Worm (Caenorhabditis elegans) whole organism, L4/young adult: Measurements from ENCODE around the gene srt-19.
"Not testable (repeated sequence)": the region's sequence is repeated elsewhere in the genome, so short reads cannot be mapped to it uniquely, and the experiment has no call there.

Experiments used
- W03F9.2 ChIP-seq: fragments of 150-350 bp; optimal IDR thresholded peaks from 2 replicates; lab custom pipeline; 2014; ENCODE audit warnings: missing biosample characterization, missing genetic modification characterization
- dao-5 ChIP-seq: sonication (generic microtip); optimal IDR thresholded peaks from 2 replicates; lab custom pipeline; 2016; ENCODE audit warnings: missing genotype, missing genetic modification characterization, moderate library complexity, missing compliant biosample characterization
- him-1 ChIP-seq: sonication (generic microtip); optimal IDR thresholded peaks from 2 replicates; lab custom pipeline; 2016; ENCODE audit warnings: missing genotype, missing genetic modification reagents, missing genetic modification characterization, missing compliant biosample characterization

Gene srt-19

DNA sequence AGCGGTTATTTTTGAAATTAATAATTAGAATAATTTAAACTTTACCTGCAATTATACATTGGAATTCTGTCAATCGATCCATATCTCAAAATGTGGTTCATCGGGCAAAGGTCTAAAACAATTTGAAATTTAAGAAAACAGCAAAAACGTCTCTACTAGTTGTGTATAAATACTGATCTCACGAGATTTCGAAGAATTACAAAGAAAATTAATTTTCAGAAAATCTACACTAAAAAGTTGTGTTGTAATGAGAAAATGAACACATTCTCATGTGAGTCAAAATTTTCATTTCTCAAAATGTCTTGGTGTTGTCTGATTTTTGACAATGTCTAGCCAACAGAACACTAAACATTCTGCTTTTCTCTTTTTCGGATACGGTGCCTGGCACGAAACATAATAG, 3.1 kb upstream of the srt-19 start, which contains the start of gene srt-37:
srt-37 (minus strand) TSS at position 101 of the 400 bp plus-strand sequence.
- not testable (repeated sequence) for TF ChIP-seq dao-5; him-1 (tag; lab: Kevin White, UChicago); W03F9.2 (tag; lab: Kevin White, UChicago)

- not testable (repeated sequence) for TF ChIP-seq him-1 (tag; lab: Kevin White, UChicago); W03F9.2 (tag; lab: Kevin White, UChicago); dao-5
Observed at ce11 chrV:4290093-4290492, 5.3 kb downstream of the srt-19 start, which contains the start of gene srh-193. Gene srh-193 (minus strand): TSS chrV:4290193.

ce11 chrV:4293425-4293824, 8.6 kb downstream of the srt-19 start, which contains the start of gene srh-194:
Gene srh-194 (minus strand): TSS chrV:4293525.
- not testable (repeated sequence) for TF ChIP-seq him-1 (tag; lab: Kevin White, UChicago); dao-5; W03F9.2 (tag; lab: Kevin White, UChicago)

DNA sequence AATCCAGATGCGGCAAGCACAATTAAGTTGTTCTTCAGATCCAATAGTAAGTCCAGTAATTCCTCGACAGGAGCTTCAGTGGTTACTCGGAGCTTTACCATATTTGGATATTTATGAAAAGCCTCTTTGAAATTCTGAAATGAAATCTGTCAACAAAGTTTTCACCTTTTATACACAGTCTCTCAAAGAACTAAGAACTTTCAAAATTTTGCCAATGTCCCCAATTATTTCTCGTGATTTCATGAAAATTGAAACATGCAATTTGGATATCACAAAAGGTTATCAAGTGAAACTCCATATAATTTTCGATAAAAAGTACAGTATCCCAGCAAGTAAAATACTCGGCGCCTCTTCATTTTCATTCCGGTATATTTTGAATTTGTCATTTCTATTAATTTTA, 11.1 kb downstream of the srt-19 start, which contains the start of gene F47D2.11:
F47D2.11 (minus strand) TSS at position 101 of the 400 bp plus-strand sequence.
- TF ChIP-seq him-1 (tag; lab: Kevin White, UChicago) (no peak), dao-5 (no peak), W03F9.2 (tag; lab: Kevin White, UChicago) (no peak)

DNA sequence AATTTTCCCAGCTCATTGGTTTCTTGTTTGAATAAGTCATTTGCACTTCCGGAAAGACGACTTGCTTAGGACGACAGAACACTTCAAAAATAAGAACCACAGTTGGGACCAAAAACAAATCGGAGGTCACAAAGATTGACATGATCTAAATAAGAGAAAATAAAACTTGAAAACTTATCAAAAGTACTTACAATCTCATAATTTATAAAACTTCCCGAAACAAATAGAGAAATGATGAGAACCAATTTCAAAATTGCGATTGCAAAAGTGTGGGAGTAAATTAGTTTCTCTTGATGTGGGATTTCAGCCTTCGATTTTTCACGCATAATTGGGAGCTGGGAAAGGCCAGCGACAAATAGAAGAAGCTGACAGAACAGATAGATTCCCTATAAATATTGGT, 13.7 kb downstream of the srt-19 start, which contains the start of gene ZC132.11:
ZC132.11 (minus strand) TSS at position 101 of the 400 bp plus-strand sequence.
- TF ChIP-seq W03F9.2 (tag; lab: Kevin White, UChicago): no peak
- TF ChIP-seq him-1 (tag; lab: Kevin White, UChicago): no peak
- TF ChIP-seq dao-5: no peak

- TF ChIP-seq him-1 (tag; lab: Kevin White, UChicago) (no peak), W03F9.2 (tag; lab: Kevin White, UChicago) (no peak), dao-5 (no peak)
Observed at ce11 chrV:4299741-4300140, 14.9 kb downstream of the srt-19 start, which contains the start of gene ZC132.3. Gene ZC132.3 (minus strand): TSS chrV:4299841.

DNA sequence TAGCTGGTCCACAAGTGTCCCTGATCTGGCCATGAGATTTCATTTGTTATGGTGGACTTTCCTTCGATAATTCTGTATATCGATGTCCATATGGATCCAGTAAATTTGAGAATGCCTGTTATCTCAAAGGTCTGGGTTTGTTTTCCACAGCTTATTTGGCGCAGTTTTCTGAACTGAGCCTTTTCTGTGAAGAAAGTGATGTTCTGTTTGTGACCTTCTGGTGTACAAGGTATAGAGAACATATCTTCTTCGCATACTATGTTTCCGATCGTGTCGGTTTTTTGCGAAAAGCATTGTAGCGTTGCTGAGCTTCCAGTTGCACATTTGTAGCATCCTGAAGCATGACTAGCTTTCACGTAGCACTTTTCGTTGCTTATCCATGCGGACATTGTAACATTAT, 18.0 kb downstream of the srt-19 start:
- TF ChIP-seq W03F9.2 (tag; lab: Kevin White, UChicago): no peak
- TF ChIP-seq him-1 (tag; lab: Kevin White, UChicago): no peak
- TF ChIP-seq dao-5: no peak

DNA sequence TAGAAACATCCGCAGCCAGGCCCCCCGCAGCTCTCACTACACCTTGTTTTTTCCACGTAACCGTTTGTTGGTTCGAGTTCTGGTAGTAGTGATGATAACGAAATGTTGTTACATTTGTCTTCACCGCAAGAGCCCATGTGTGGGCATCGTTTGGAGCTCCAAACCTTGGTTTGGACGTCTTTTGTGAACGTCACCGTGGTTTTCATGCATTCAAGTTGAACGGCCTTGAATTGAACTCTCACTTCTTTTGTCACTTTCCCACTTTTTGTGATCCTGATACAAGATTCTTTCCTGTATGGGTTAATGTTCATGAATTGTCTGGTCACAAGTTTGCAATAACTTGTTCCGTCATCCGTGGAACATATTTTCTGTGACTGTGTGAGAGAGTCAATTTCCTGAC, 19.0 kb downstream of the srt-19 start:
- TF ChIP-seq W03F9.2 (tag; lab: Kevin White, UChicago): no peak
- no peak for TF ChIP-seq dao-5
- no peak for TF ChIP-seq him-1 (tag; lab: Kevin White, UChicago)

DNA sequence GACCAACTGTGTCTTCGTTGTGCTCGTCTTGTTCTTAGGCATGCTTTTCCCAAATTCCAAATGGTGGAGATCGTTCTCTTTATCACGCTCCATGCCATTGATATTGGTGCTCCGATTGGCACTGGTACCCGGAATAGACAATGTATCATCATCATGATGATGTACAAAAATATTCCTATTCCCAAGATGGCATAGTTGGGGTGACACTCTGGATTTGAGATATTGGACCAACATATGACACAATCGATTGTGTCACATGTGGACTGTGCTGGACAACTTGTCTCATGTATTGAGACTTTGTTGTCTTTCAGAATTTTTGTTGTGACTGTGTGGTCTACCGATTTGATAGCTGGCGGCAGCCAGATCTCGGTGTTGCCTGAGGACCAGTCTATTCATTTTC, 19.4 kb downstream of the srt-19 start:
- TF ChIP-seq him-1 (tag; lab: Kevin White, UChicago) (no peak), dao-5 (no peak), W03F9.2 (tag; lab: Kevin White, UChicago) (no peak)

ce11 chrV:4315057-4315456, 30.2 kb downstream of the srt-19 start, which contains the start of gene srh-192:
Gene srh-192 (minus strand): TSS chrV:4315157.
- TF ChIP-seq him-1 (tag; lab: Kevin White, UChicago) (no peak), dao-5 (no peak), W03F9.2 (tag; lab: Kevin White, UChicago) (no peak)

ce11 chrV:4319867-4320266, 35.0 kb downstream of the srt-19 start, which contains the start of gene ZC132.9:
Gene ZC132.9 (minus strand): TSS chrV:4319967.
- TF ChIP-seq dao-5: no peak
- no peak for TF ChIP-seq W03F9.2 (tag; lab: Kevin White, UChicago)
- TF ChIP-seq him-1 (tag; lab: Kevin White, UChicago): no peak

ce11 chrV:4322706-4323105, 37.9 kb downstream of the srt-19 start, which contains the start of gene R02D1.2:
Gene R02D1.2 (minus strand): TSS chrV:4322806.
- TF ChIP-seq W03F9.2 (tag; lab: Kevin White, UChicago) (no peak), dao-5 (no peak), him-1 (tag; lab: Kevin White, UChicago) (no peak)

- no peak for TF ChIP-seq dao-5
- TF ChIP-seq W03F9.2 (tag; lab: Kevin White, UChicago): no peak
- no peak for TF ChIP-seq him-1 (tag; lab: Kevin White, UChicago)
Observed at ce11 chrV:4325415-4325814, 40.6 kb downstream of the srt-19 start, which contains the start of gene nhr-125. Gene nhr-125 (minus strand): TSS chrV:4325515.

DNA sequence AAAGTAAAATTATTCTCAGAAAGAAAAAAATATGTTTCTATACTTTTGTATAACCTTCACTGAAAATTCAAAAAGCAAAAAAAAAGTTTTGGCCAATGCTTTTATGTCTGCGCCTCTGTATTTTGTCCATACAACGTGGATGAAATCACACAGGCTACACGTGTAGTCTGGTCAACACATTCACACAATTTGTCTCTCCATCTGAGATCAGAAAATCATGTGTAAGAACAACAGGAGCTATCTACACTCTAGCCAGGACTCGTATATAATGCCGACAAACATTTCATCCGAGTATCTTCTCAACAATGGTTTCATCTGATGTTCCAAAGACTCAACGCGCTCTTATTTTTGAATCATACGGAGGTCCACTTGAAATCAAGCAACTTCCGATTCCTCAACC, 42.0 kb downstream of the srt-19 start, which contains the start of gene D2063.1:
D2063.1 (plus strand) TSS at position 281 of the 400 bp plus-strand sequence.
- no peak for TF ChIP-seq dao-5
- no peak for TF ChIP-seq him-1 (tag; lab: Kevin White, UChicago)
- TF ChIP-seq W03F9.2 (tag; lab: Kevin White, UChicago): no peak
